Worm (Caenorhabditis elegans): Measurements from ENCODE around the gene oac-20.
"Not testable (repeated sequence)": the region's sequence is repeated elsewhere in the genome, so short reads cannot be mapped to it uniquely, and the experiment has no call there.

oac-20 gene

ce11 chrV:15978232-15978764 lies at the start of gene oac-20:
Gene oac-20, plus strand, starts transcription at chrV:15978714.
- TF ChIP-seq him-1 (tag; optimal IDR thresholded peaks at IDR 0.05) (no peak), dao-5 (tag; optimal IDR thresholded peaks at IDR 0.05) (no peak), W03F9.2 (tag; optimal IDR thresholded peaks at IDR 0.05) (no peak)

DNA sequence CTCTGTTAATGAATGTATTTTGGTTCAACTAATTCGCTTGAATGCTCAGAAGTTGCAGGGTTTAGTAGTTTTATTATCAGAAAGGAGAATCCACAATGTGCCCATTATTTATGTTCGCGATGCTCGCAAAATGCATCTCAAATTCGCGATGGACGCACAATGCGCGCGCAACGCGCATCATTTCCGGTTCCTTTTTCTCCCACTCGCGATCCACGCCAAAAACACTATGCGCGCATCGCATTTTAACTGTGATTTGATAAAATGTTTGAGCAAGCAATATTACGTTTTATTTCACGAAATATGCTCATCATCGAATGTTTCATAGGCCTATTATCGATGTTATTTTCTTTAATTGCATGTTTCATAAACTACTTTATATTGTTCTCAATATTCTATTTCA lies 48.6 kb upstream of the oac-20 start, which contains the start of gene srbc-77:
TSS of gene srbc-77 (plus strand) at position 301 of the 400 bp plus-strand sequence.
- TF ChIP-seq W03F9.2, him-1, dao-5 (tag; optimal IDR thresholded peaks at IDR 0.05): not testable (repeated sequence)

DNA sequence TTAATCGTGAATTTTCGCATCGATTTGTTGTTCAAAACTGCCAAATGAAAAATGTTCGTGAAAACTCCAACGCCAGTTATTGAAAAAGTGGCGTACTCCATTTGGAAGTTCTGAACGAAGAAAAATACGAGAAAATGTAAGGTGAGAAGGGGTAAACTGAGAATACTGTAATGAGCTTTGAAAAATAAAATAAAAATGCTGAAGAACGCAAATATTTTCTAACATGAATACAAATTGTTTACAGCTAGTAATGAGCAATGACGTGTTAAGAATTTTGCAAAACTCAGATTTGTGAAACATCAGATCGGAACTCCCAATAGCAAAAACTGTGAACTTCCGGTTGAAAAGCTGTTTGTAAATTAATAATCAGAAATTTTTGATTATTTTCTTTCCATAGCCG lies 46.1 kb upstream of the oac-20 start, which contains the start of gene srw-26:
TSS of gene srw-26 (minus strand) at position 101 of the 400 bp plus-strand sequence.
- TF ChIP-seq him-1 (tag; optimal IDR thresholded peaks at IDR 0.05) = no peak
- no peak for TF ChIP-seq W03F9.2 (tag; optimal IDR thresholded peaks at IDR 0.05)
- TF ChIP-seq dao-5 (tag; optimal IDR thresholded peaks at IDR 0.05) = no peak

- TF ChIP-seq dao-5 (tag; optimal IDR thresholded peaks at IDR 0.05) (no peak), W03F9.2 (tag; optimal IDR thresholded peaks at IDR 0.05) (no peak), him-1 (tag; optimal IDR thresholded peaks at IDR 0.05) (no peak)
These were observed 38.3 kb upstream of the oac-20 start, which contains the start of gene srw-55 for ce11 chrV:15940254-15940653. Gene srw-55, minus strand, starts transcription at chrV:15940354.

- TF ChIP-seq W03F9.2 (tag; optimal IDR thresholded peaks at IDR 0.05) = no peak
- TF ChIP-seq him-1 (tag; optimal IDR thresholded peaks at IDR 0.05) = no peak
- TF ChIP-seq dao-5 (tag; optimal IDR thresholded peaks at IDR 0.05) = no peak
These were observed 35.4 kb upstream of the oac-20 start, which contains the start of gene srw-53 for ce11 chrV:15943125-15943524. Gene srw-53, plus strand, starts transcription at chrV:15943425.

DNA sequence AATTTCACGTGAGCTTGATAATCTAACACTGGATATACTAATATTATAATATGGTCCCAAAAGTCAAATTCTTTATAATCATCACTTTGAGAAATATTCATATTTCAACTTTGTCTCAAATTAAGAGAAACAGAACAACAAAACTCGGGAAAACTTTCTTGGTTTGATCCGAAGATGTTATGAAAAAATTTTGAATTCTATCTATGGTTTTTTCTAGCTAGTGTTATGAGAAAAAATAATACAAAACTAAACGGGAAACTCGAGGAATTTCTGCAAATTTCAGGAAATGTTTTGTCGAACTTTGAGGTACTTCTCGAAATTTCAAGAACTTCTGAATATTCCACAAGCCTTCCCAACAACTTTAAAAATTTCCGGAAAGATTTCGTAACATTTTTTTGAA lies 27.6 kb upstream of the oac-20 start, which contains the start of gene srw-59:
TSS of gene srw-59 (minus strand) at position 101 of the 400 bp plus-strand sequence.
- no peak for TF ChIP-seq W03F9.2 (tag; optimal IDR thresholded peaks at IDR 0.05)
- no peak for TF ChIP-seq him-1 (tag; optimal IDR thresholded peaks at IDR 0.05)
- no peak for TF ChIP-seq dao-5 (tag; optimal IDR thresholded peaks at IDR 0.05)

DNA sequence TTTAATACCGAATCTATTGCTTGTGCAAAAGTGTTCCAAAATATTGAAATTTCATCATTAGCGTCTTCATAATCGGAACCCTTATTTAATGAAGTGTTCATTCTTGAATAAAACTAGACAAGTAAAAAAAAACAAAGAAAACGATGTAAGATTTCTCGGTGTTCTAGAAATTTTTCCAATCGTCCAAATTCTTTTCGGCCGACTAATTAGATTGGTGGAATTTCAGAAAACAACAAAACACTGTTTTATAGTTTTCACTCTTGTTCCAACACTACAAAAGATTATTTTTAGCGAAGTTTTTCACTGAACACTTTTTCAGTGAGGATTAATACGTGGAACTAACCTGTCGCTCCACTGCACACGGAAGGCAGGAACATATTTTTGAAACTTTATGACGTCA lies 25.8 kb upstream of the oac-20 start, which contains the start of gene srw-56:
TSS of gene srw-56 (minus strand) at position 101 of the 400 bp plus-strand sequence.
- no peak for TF ChIP-seq W03F9.2 (tag; optimal IDR thresholded peaks at IDR 0.05)
- no peak for TF ChIP-seq him-1 (tag; optimal IDR thresholded peaks at IDR 0.05)
- TF ChIP-seq dao-5 (tag; optimal IDR thresholded peaks at IDR 0.05) = no peak

ce11 chrV:15954932-15955331 lies 23.6 kb upstream of the oac-20 start, which contains the start of gene srw-57:
Gene srw-57, minus strand, starts transcription at chrV:15955032.
- TF ChIP-seq dao-5 (tag; optimal IDR thresholded peaks at IDR 0.05) = no peak
- no peak for TF ChIP-seq him-1 (tag; optimal IDR thresholded peaks at IDR 0.05)
- no peak for TF ChIP-seq W03F9.2 (tag; optimal IDR thresholded peaks at IDR 0.05)

ce11 chrV:15955497-15955896 lies 23.0 kb upstream of the oac-20 start, which contains the start of gene srh-186:
Gene srh-186, plus strand, starts transcription at chrV:15955797.
- TF ChIP-seq dao-5 (tag; optimal IDR thresholded peaks at IDR 0.05) = no peak
- TF ChIP-seq W03F9.2 (tag; optimal IDR thresholded peaks at IDR 0.05) = no peak
- no peak for TF ChIP-seq him-1 (tag; optimal IDR thresholded peaks at IDR 0.05)

DNA sequence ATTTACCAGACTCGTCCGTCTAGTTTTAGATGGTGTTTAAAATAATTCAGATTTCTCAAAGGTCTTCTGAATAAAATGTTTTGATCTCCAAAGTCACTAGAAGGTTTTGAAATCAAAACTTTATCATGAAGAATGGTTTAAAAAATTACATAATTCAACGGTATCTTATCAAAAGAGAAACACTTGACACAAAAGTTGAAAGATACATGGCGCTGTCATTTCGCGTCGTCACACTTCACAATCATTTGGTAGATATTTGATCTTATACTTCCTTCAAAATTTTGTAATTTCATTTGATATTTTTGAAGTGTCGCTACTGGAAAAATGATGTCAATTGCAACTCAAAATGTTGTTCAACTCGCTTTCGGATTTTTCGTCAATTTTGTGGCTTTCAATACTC lies 21.4 kb upstream of the oac-20 start, which contains the start of gene F36G9.3:
TSS of gene F36G9.3 (plus strand) at position 301 of the 400 bp plus-strand sequence.
- TF ChIP-seq dao-5 (tag; optimal IDR thresholded peaks at IDR 0.05) (no peak), him-1 (tag; optimal IDR thresholded peaks at IDR 0.05) (no peak), W03F9.2 (tag; optimal IDR thresholded peaks at IDR 0.05) (no peak)

- no peak for TF ChIP-seq dao-5 (tag; optimal IDR thresholded peaks at IDR 0.05)
- no peak for TF ChIP-seq him-1 (tag; optimal IDR thresholded peaks at IDR 0.05)
- no peak for TF ChIP-seq W03F9.2 (tag; optimal IDR thresholded peaks at IDR 0.05)
These were observed 19.1 kb upstream of the oac-20 start for ce11 chrV:15959456-15959855.

DNA sequence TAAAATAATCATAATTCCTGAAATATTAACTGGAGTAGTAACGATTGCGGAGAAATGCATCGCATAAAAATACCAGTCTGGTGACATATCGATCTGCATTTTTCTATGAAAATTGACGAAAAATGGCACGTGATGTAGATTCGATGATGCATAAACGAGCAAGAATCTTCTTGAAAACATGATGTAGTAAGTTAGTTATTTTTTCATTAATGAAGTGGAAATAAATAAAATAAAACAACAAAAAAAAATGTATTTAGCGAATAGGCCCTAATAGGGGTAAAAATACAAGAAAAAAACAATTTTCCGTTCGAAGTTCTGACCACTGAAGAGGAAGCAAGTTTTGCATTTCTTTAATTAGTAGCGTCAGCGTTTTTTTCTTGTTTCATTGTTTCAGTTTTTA lies 13.4 kb upstream of the oac-20 start, which contains the start of gene sri-2:
TSS of gene sri-2 (minus strand) at position 101 of the 400 bp plus-strand sequence.
- no peak for TF ChIP-seq him-1 (tag; optimal IDR thresholded peaks at IDR 0.05)
- no peak for TF ChIP-seq W03F9.2 (tag; optimal IDR thresholded peaks at IDR 0.05)

- TF ChIP-seq him-1 (tag; optimal IDR thresholded peaks at IDR 0.05) (no peak), W03F9.2 (tag; optimal IDR thresholded peaks at IDR 0.05) (no peak), dao-5 (tag; optimal IDR thresholded peaks at IDR 0.05) (no peak)
These were observed 11.0 kb upstream of the oac-20 start, which contains the start of gene sri-1 for ce11 chrV:15967542-15967941. Gene sri-1, minus strand, starts transcription at chrV:15967642.

DNA sequence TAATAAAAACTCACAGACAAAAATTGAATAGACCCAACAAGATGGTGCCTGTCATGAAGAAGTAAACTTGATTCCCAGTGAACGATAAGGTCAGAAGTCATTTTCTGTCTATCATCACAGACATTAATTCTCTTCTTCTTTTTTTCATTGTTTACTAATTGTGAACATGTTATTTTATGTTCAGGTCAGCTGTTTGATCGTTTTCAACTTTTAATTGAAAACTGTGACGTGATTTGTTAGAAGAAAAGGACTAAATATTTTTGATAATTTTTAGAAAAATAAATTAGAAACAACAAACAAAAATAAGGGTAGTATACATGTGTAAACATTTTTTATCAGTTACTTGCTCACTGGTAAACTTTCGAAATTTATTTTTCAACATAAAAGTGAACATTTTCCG lies 8.9 kb upstream of the oac-20 start, which contains the start of gene F36G9.7:
TSS of gene F36G9.7 (minus strand) at position 101 of the 400 bp plus-strand sequence.
- TF ChIP-seq dao-5 (tag; optimal IDR thresholded peaks at IDR 0.05) = no peak
